Fruit fly (Drosophila melanogaster): Measurements from ENCODE around the gene CG3610.

The CG3610 gene

dm6 chr3R:14853767-14854191 is 8.9 kb downstream of the CG3610 start (continued):
- TF ChIP-seq CG2116 (GFP tag; optimal IDR thresholded peaks at IDR 0.05) (peak; percentile 35), CG2678 (tag; optimal IDR thresholded peaks at IDR 0.05) (peak; percentile 41), eyg (GFP tag; optimal IDR thresholded peaks at IDR 0.05) (no peak), CG15514 (GFP tag; optimal IDR thresholded peaks at IDR 0.05) (peak; percentile 68), chm (GFP tag; IDR thresholded peaks at IDR 0.05) (peak; percentile 80; the same call in 1 of the 2 replicates), CG12659 (GFP tag; optimal IDR thresholded peaks at IDR 0.05) (peak; percentile 44), ken (GFP tag; IDR thresholded peaks at IDR 0.05) (0 out of 3 replicates have a peak, but pooled peaks have one; percentile 16), Dll (GFP tag; IDR thresholded peaks at IDR 0.05; ENCODE audit: partially characterized antibody) (no peak; the same call in 3 of the 4 replicates), dmrt99B (tag; optimal IDR thresholded peaks at IDR 0.05) (peak; percentile 2), insv (GFP tag; optimal IDR thresholded peaks at IDR 0.05) (peak in 1 of 2 experiments; percentile 28), Fer2 (tag; optimal IDR thresholded peaks at IDR 0.05) (no peak), Abd-B (GFP tag; optimal IDR thresholded peaks at IDR 0.05) (no peak), seq (GFP tag; IDR thresholded peaks at IDR 0.05) (no peak), Chrac-16 (GFP tag; optimal IDR thresholded peaks at IDR 0.05) (no peak), croc (GFP tag; conservative IDR thresholded peaks at IDR 0.05) (no peak), CG6765 (GFP tag; optimal IDR thresholded peaks at IDR 0.05) (peak; percentile 81), CG17186 (GFP tag; optimal IDR thresholded peaks at IDR 0.05) (no peak), trem (tag; optimal IDR thresholded peaks at IDR 0.05) (peak; percentile 13), D (optimal IDR thresholded peaks at IDR 0.05) (peak; percentile 54), D (GFP tag; optimal IDR thresholded peaks at IDR 0.05) (no peak), sima (GFP tag; optimal IDR thresholded peaks at IDR 0.05) (no peak), CG14860 (GFP tag; IDR thresholded peaks at IDR 0.05; ENCODE audit: partially characterized antibody) (no peak), CG1233 (GFP tag; optimal IDR thresholded peaks at IDR 0.05) (peak; percentile 16), D19B (GFP tag; optimal IDR thresholded peaks at IDR 0.05) (no peak), dmrt11E (tag; optimal IDR thresholded peaks at IDR 0.05) (no peak), lmd (GFP tag; IDR thresholded peaks at IDR 0.05) (no peak), MESR4 (GFP tag; optimal IDR thresholded peaks at IDR 0.05) (peak; percentile 11), onecut (GFP tag; IDR thresholded peaks at IDR 0.05) (peak; percentile 35), Rx (GFP tag; IDR thresholded peaks at IDR 0.05) (no peak), NFAT (GFP tag; IDR thresholded peaks at IDR 0.05) (peak; percentile 56; the same call in 1 of the 2 replicates), Nf-YC (tag; optimal IDR thresholded peaks at IDR 0.05) (no peak), bowl (GFP tag; IDR thresholded peaks at IDR 0.05) (no peak), jigr1 (GFP tag; IDR thresholded peaks at IDR 0.05) (no peak), her (GFP tag; optimal IDR thresholded peaks at IDR 0.05) (peak; percentile 64), CG32767 (GFP tag; IDR thresholded peaks at IDR 0.05) (no peak; the same call in 1 of the 2 replicates), dysf (GFP tag; IDR thresholded peaks at IDR 0.05) (peak; percentile 28; the same call in 1 of the 3 replicates), Jarid2 (GFP tag; optimal IDR thresholded peaks at IDR 0.05) (peak; percentile 96), CG1602 (GFP tag; optimal IDR thresholded peaks at IDR 0.05) (no peak), Optix (GFP tag; IDR thresholded peaks at IDR 0.05) (no peak), HmgZ (tag; optimal IDR thresholded peaks at IDR 0.05) (peak; percentile 71), CG11456 (GFP tag; IDR thresholded peaks at IDR 0.05) (0 out of 3 replicates have a peak, but pooled peaks have one; percentile 41), Deaf1 (tag; optimal IDR thresholded peaks at IDR 0.05) (peak; percentile 87), CG11695 (GFP tag; IDR thresholded peaks at IDR 0.05) (0 out of 3 replicates have a peak, but pooled peaks have one; percentile 15), yki (optimal IDR thresholded peaks at IDR 0.05) (peak; percentile 35), ems (GFP tag; optimal IDR thresholded peaks at IDR 0.05) (peak; percentile 5), CG10209 (GFP tag; optimal IDR thresholded peaks at IDR 0.05) (no peak), tx (GFP tag; optimal IDR thresholded peaks at IDR 0.05) (no peak), Med (GFP tag) (peak; percentile 91), CG8765 (GFP tag; IDR thresholded peaks at IDR 0.05) (no peak), run (tag; optimal IDR thresholded peaks at IDR 0.05) (no peak), caup (GFP tag; optimal IDR thresholded peaks at IDR 0.05; ENCODE audit: severe bottlenecking) (peak; percentile 86)
